Worm (Caenorhabditis elegans) whole organism, L4/young adult: ENCODE measurements around the gene pxl-1.

Experiments used
- W03F9.2 ChIP-seq: fragments of 150-350 bp; optimal IDR thresholded peaks from 2 replicates; lab custom pipeline; 2014; ENCODE audit warnings: missing biosample characterization, missing genetic modification characterization
- dao-5 ChIP-seq: sonication (generic microtip); optimal IDR thresholded peaks from 2 replicates; lab custom pipeline; 2016; ENCODE audit warnings: missing genotype, missing genetic modification characterization, moderate library complexity, missing compliant biosample characterization
- him-1 ChIP-seq: sonication (generic microtip); optimal IDR thresholded peaks from 2 replicates; lab custom pipeline; 2016; ENCODE audit warnings: missing genotype, missing genetic modification reagents, missing genetic modification characterization, missing compliant biosample characterization

- TF ChIP-seq W03F9.2 (peak; percentile 50), dao-5 (tag; lab: Kevin White, UChicago) (peak; percentile 15), him-1 (tag; lab: Kevin White, UChicago) (peak; percentile 45)
Observed at ce11 chrIII:5943368-5944180, 47.8 kb upstream of the pxl-1 start.
